Worm (Caenorhabditis elegans): Measurements from ENCODE around the gene ins-15.

ins-15 gene

DNA sequence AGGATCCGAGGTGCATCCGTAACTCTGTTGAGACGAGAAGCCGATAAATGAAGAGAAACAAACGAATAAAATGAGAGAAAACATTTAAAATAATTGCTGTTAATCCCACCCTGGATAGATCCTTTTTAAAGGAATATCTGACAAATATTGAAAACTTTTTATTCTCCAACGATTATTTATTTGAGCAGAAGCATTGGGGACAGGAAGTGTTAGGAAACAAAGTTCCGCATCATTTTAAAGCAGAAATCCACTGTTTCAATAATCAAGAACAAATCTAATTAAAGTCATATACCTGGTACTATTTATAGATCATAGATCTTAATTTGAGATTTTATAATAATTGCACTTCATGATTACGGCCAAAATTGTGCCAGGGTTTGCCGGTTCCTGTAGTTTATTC is 6.4 kb upstream of the ins-15 start, which contains the start of gene F41G3.20:
TSS of gene F41G3.20 (minus strand) at position 101 of the 400 bp plus-strand sequence.
- TF ChIP-seq ceh-62 (tag; optimal IDR thresholded peaks at IDR 0.05): no peak
- no peak for TF ChIP-seq T20F7.1 (GFP tag; optimal IDR thresholded peaks at IDR 0.05)
- TF ChIP-seq ceh-32 (tag; optimal IDR thresholded peaks at IDR 0.05; ENCODE audit: poor library complexity): no peak

DNA sequence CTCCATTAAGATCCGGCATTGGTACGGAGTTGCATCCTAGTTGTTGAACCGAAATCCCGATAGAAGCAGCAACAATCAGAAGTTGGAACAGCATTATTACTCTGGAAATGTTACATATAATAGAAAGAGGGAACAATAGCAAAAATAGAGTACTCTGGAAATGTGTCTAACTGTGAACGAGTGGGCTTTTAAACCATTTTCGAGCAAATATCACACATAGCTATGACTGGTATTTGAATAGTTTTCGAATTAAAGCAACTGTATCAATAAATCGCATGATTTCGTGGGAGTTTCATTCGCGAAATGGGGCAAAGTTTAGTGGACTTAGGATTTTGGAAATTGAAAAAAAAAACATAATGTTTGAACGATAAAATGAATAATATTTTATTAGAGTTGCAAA is 4.9 kb upstream of the ins-15 start, which contains the start of gene F41G3.10:
TSS of gene F41G3.10 (minus strand) at position 101 of the 400 bp plus-strand sequence.
- TF ChIP-seq ztf-7 (tag; optimal IDR thresholded peaks at IDR 0.05) (no peak), R02D3.7 (tag; optimal IDR thresholded peaks at IDR 0.05) (no peak), F37D6.2 (tag; optimal IDR thresholded peaks at IDR 0.05) (no peak), hif-1 (tag; optimal IDR thresholded peaks at IDR 0.05) (no peak), madf-5 (GFP tag; IDR thresholded peaks at IDR 0.05) (no peak), dmd-9 (GFP tag; IDR thresholded peaks at IDR 0.05) (no peak), dpl-1 (GFP tag; optimal IDR thresholded peaks at IDR 0.05) (no peak)

DNA sequence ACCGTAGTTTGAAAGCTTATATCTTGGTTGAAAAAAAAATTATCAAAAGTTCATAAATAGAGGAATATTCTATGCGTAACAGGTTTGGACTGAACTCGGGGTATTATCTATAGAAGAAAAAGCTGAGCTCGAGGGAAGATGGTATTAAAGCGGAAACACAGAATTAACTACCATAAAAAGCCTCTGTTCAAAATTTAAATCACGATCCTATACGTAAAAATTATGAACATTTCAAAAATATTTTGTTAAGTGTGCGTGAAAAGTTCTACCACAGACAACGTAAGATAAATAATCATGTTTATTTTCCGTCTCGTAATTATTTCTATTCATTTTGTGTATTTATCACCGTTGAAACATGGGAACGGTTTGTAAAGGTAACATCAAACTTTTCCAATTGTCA is 1.9 kb upstream of the ins-15 start, which contains the start of gene F41G3.5:
TSS of gene F41G3.5 (plus strand) at position 301 of the 400 bp plus-strand sequence.
- TF ChIP-seq hif-1 (tag; optimal IDR thresholded peaks at IDR 0.05) (no peak), ceh-44 (GFP tag; IDR thresholded peaks at IDR 0.05) (no peak), ztf-11 (tag; optimal IDR thresholded peaks at IDR 0.05) (no peak), sdz-12 (GFP tag; optimal IDR thresholded peaks at IDR 0.05) (no peak), snpc-4 (tag; optimal IDR thresholded peaks at IDR 0.05) (no peak), mxl-3 (GFP tag; optimal IDR thresholded peaks at IDR 0.05) (no peak), lin-38 (GFP tag; IDR thresholded peaks at IDR 0.05) (no peak), mdt-29 (GFP tag; IDR thresholded peaks at IDR 0.05) (no peak), lin-1 (GFP tag; IDR thresholded peaks at IDR 0.05) (no peak), saeg-2 (GFP tag; IDR thresholded peaks at IDR 0.05) (no peak)

DNA sequence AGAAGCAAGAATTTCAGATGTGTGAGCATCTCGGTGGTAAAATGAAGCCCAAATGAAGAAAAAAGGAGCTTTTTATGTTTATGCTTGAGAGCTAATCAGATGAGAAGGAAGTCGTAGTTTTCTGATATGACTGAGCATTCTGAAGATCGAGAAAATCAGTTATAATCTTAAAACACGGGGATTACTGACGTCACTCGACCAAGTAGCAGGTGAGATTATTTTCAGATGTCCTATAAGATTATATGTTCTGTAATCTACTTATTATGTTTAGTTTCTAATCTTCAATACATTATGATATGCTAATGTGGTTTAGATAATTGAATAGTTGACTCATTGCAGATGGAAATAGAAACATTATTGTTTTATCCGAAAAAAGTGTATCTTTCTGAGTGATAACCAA is 1.2 kb upstream of the ins-15 start, which contains the start of gene ins-14:
TSS of gene ins-14 (minus strand) at position 32 of the 400 bp plus-strand sequence.
- TF ChIP-seq madf-5 (GFP tag; IDR thresholded peaks at IDR 0.05): no peak
- TF ChIP-seq lin-1 (GFP tag; IDR thresholded peaks at IDR 0.05): no peak
- no peak for TF ChIP-seq dmd-8 (GFP tag; IDR thresholded peaks at IDR 0.05)
- TF ChIP-seq snpc-4 (tag; optimal IDR thresholded peaks at IDR 0.05): no peak
- no peak for TF ChIP-seq aha-1 (tag)
- no peak for TF ChIP-seq spr-3 (GFP tag; optimal IDR thresholded peaks at IDR 0.05)
- TF ChIP-seq set-16 (GFP tag; IDR thresholded peaks at IDR 0.05): no peak
- no peak for TF ChIP-seq mxl-3 (GFP tag; optimal IDR thresholded peaks at IDR 0.05)
- no peak for TF ChIP-seq arid-1 (GFP tag; conservative IDR thresholded peaks at IDR 0.05)
- TF ChIP-seq ceh-20 (GFP tag; IDR thresholded peaks at IDR 0.05): no peak
- no peak for TF ChIP-seq hlh-30 (tag; optimal IDR thresholded peaks at IDR 0.05; ENCODE audit: insufficient read depth)
- TF ChIP-seq zfp-3 (GFP tag; conservative IDR thresholded peaks at IDR 0.05): no peak
- TF ChIP-seq F49E8.2 (tag; optimal IDR thresholded peaks at IDR 0.05; ENCODE audit: borderline replicate concordance): no peak
- no peak for TF ChIP-seq attf-4 (tag; optimal IDR thresholded peaks at IDR 0.05)
- no peak for TF ChIP-seq hif-1 (tag; optimal IDR thresholded peaks at IDR 0.05)
- no peak for TF ChIP-seq dmd-6 (GFP tag; IDR thresholded peaks at IDR 0.05)
- TF ChIP-seq egl-27 (tag; optimal IDR thresholded peaks at IDR 0.05): no peak
- TF ChIP-seq ceh-32 (tag; optimal IDR thresholded peaks at IDR 0.05; ENCODE audit: poor library complexity): no peak

DNA sequence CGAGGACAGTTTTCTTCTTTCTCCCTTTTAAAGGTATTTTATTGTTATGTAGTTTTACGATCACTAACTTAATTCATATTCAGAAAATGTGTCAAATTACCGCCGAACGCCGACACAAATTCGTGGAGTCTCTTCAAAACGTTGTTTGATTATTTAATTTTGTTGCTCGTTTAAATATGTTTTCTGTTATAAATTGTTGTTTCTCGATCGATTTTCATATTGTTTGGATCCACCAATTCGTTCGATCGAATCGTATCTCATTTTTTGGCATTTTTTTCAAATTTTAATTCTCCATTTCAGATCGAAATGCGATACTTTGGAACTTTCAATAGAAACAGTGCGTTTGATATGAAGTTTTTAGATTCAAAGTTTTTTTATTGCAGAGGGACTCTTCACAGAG is 1.9 kb downstream of the ins-15 start, which contains the start of gene F41G3.6:
TSS of gene F41G3.6 (plus strand) at position 301 of the 400 bp plus-strand sequence.
- TF ChIP-seq aha-1 (tag) (no peak), dve-1 (tag; optimal IDR thresholded peaks at IDR 0.05; ENCODE audit: insufficient read depth) (no peak), F44E2.7 (GFP tag; IDR thresholded peaks at IDR 0.05) (no peak), lin-39 (tag; optimal IDR thresholded peaks at IDR 0.05) (no peak), tag-97 (GFP tag; IDR thresholded peaks at IDR 0.05) (no peak), ceh-28 (tag; optimal IDR thresholded peaks at IDR 0.05) (no peak), F10B5.3 (tag; optimal IDR thresholded peaks at IDR 0.05) (no peak), aly-2 (tag; optimal IDR thresholded peaks at IDR 0.05) (no peak), snpc-4 (tag; optimal IDR thresholded peaks at IDR 0.05) (no peak), nhr-28 (tag; optimal IDR thresholded peaks at IDR 0.05) (no peak), nhr-77 (tag; optimal IDR thresholded peaks at IDR 0.05) (no peak), tra-1 (GFP tag; IDR thresholded peaks at IDR 0.05) (no peak)

All from whole organism, L4 larva.